Fruit fly (Drosophila melanogaster) whole organism, embryonic: Measurements from ENCODE around the gene Mst89B.

Experiments used
- B-H1 ChIP-seq: fragments of 200-800 bp; sonication (Bioruptor generic); IDR thresholded peaks from 3 replicates; pipeline ENCODE4 v1.3.6; 2022; ENCODE audit warnings: missing biosample characterization, missing genetic modification characterization
- B-H2 ChIP-seq: fragments of 200-800 bp; sonication (Bioruptor generic); optimal IDR thresholded peaks from 2 replicates; lab custom pipeline; 2018; ENCODE audit warnings: missing biosample characterization, mild to moderate bottlenecking, missing genetic modification characterization
- CG13894 ChIP-seq: fragments of 200-800 bp; sonication (Bioruptor generic); optimal IDR thresholded peaks from 3 replicates; lab custom pipeline; 2018; ENCODE audit warnings: missing biosample characterization, mild to moderate bottlenecking, missing genetic modification characterization, moderate library complexity
- CG15601 ChIP-seq: fragments of 200-800 bp; sonication (Bioruptor generic); optimal IDR thresholded peaks from 3 replicates; lab custom pipeline; 2019; ENCODE audit warnings: missing biosample characterization, mild to moderate bottlenecking, missing genetic modification characterization, moderate library complexity
- CG17829 ChIP-seq: fragments of 200-800 bp; optimal IDR thresholded peaks from 2 replicates; lab custom pipeline; 2019; ENCODE audit warnings: missing biosample characterization, mild to moderate bottlenecking, missing genetic modification characterization, moderate library complexity
- CG1792 ChIP-seq: fragments of 200-800 bp; sonication (Bioruptor generic); optimal IDR thresholded peaks from 2 replicates; lab custom pipeline; 2016; ENCODE audit warnings: missing biosample characterization, missing genetic modification characterization
- CG1832 ChIP-seq: fragments of 200-800 bp; sonication (Bioruptor generic); optimal IDR thresholded peaks from 2 replicates; lab custom pipeline; 2017; ENCODE audit warnings: missing biosample characterization, mild to moderate bottlenecking, missing genetic modification characterization, inconsistent platforms
- CG18599 ChIP-seq: fragments of 200-800 bp; sonication (Bioruptor generic); optimal IDR thresholded peaks from 3 replicates; lab custom pipeline; 2017; ENCODE audit warnings: missing biosample characterization, missing genetic modification characterization, mild to moderate bottlenecking, moderate library complexity, missing genetic modification reagents
- CG18619 ChIP-seq: fragments of 200-800 bp; sonication (Bioruptor generic); optimal IDR thresholded peaks from 3 replicates; lab custom pipeline; 2017; ENCODE audit warnings: missing biosample characterization, mild to moderate bottlenecking, missing genetic modification characterization
- CG2712 ChIP-seq: fragments of 200-800 bp; optimal IDR thresholded peaks from 3 replicates; lab custom pipeline; 2019; ENCODE audit warnings: missing biosample characterization, mild to moderate bottlenecking, missing genetic modification characterization, moderate library complexity
- CG2875 ChIP-seq: fragments of 200-800 bp; sonication (Bioruptor generic); optimal IDR thresholded peaks from 2 replicates; lab custom pipeline; 2017; ENCODE audit warnings: missing biosample characterization, mild to moderate bottlenecking, missing genetic modification characterization, missing genetic modification reagents
- CG3163 ChIP-seq: fragments of 200-800 bp; sonication (Bioruptor generic); optimal IDR thresholded peaks from 3 replicates; lab custom pipeline; 2016; ENCODE audit warnings: missing biosample characterization, missing genetic modification characterization
- CG6854 ChIP-seq: fragments of 200-800 bp; sonication (Bioruptor generic); optimal IDR thresholded peaks from 3 replicates; lab custom pipeline; 2017; ENCODE audit warnings: missing biosample characterization, mild to moderate bottlenecking, missing genetic modification characterization
- CG7556 ChIP-seq: fragments of 200-800 bp; sonication (Bioruptor generic); optimal IDR thresholded peaks from 2 replicates; lab custom pipeline; 2017; ENCODE audit warnings: missing biosample characterization, mild to moderate bottlenecking, missing genetic modification characterization
- CG7928 ChIP-seq: fragments of 200-800 bp; sonication (Bioruptor generic); optimal IDR thresholded peaks from 2 replicates; lab custom pipeline; 2017; ENCODE audit warnings: missing biosample characterization, mild to moderate bottlenecking, missing genetic modification characterization
- CG8281 ChIP-seq: fragments of 200-800 bp; sonication (Bioruptor generic); optimal IDR thresholded peaks from 2 replicates; lab custom pipeline; 2018; ENCODE audit warnings: missing biosample characterization, mild to moderate bottlenecking, missing genetic modification characterization, moderate library complexity
- CG8765 ChIP-seq: fragments of 200-800 bp; sonication (Bioruptor generic); IDR thresholded peaks from 2 replicates; pipeline ENCODE4 v1.3.6; 2022; ENCODE audit warnings: missing biosample characterization, missing genetic modification characterization
- CG9215 ChIP-seq: fragments of 200-800 bp; sonication (Bioruptor generic); IDR thresholded peaks from 2 replicates; pipeline ENCODE4 v1.3.6; 2022; ENCODE audit warnings: missing biosample characterization, missing genetic modification characterization
- CG9609 ChIP-seq: fragments of 200-800 bp; sonication (Bioruptor generic); optimal IDR thresholded peaks from 3 replicates; lab custom pipeline; 2016; ENCODE audit warnings: missing biosample characterization, missing genetic modification characterization
- CG9727 ChIP-seq: fragments of 200-800 bp; sonication (Bioruptor generic); optimal IDR thresholded peaks from 3 replicates; lab custom pipeline; 2017; ENCODE audit warnings: missing biosample characterization, mild to moderate bottlenecking, missing genetic modification characterization
- Dbx ChIP-seq: fragments of 200-800 bp; sonication (Bioruptor generic); IDR thresholded peaks from 3 replicates; pipeline ENCODE4 v1.3.6; 2022; ENCODE audit warnings: missing biosample characterization, missing genetic modification characterization
- GATAe ChIP-seq: fragments of 200-800 bp; sonication (Bioruptor generic); conservative IDR thresholded peaks from 2 replicates; pipeline ENCODE4 v1.3.6; 2022; ENCODE audit warnings: missing biosample characterization, missing genetic modification characterization
- Hsf ChIP-seq: fragments of 200-800 bp; sonication (Bioruptor generic); optimal IDR thresholded peaks from 3 replicates; lab custom pipeline; 2016; ENCODE audit warnings: missing biosample characterization, missing genetic modification characterization
- Med ChIP-seq: fragments of 200-800 bp; sonication (Bioruptor generic); peaks from one replicate; lab custom pipeline; 2016; ENCODE audit warnings: missing biosample characterization, missing genetic modification characterization, mild to moderate bottlenecking, inconsistent platforms, moderate library complexity
- PHDP ChIP-seq: fragments of 200-800 bp; sonication (Bioruptor generic); optimal IDR thresholded peaks from 3 replicates; lab custom pipeline; 2018; ENCODE audit warnings: missing biosample characterization, mild to moderate bottlenecking, missing genetic modification characterization, moderate library complexity
- Ptx1 ChIP-seq: fragments of 200-800 bp; sonication (Bioruptor generic); IDR thresholded peaks from 2 replicates; pipeline ENCODE4 v1.3.6; 2022; ENCODE audit warnings: missing biosample characterization, missing genetic modification characterization
- Sry-δ ChIP-seq: fragments of 200-800 bp; sonication (Bioruptor generic); optimal IDR thresholded peaks from 2 replicates; lab custom pipeline; 2016; ENCODE audit warnings: missing biosample characterization, missing genetic modification characterization
- Usf ChIP-seq: fragments of 200-800 bp; sonication (Bioruptor generic); optimal IDR thresholded peaks from 2 replicates; lab custom pipeline; 2017; ENCODE audit warnings: missing genotype, missing biosample characterization, missing genetic modification characterization
- ab ChIP-seq: fragments of 200-800 bp; sonication (Bioruptor generic); optimal IDR thresholded peaks from 2 replicates; lab custom pipeline; 2016; ENCODE audit warnings: missing biosample characterization, missing genetic modification characterization
- al ChIP-seq: fragments of 200-800 bp; sonication (Bioruptor generic); IDR thresholded peaks from 2 replicates; pipeline ENCODE4 v1.3.6; 2022; ENCODE audit warnings: missing biosample characterization, missing genetic modification characterization
- ase ChIP-seq: fragments of 200-800 bp; sonication (Bioruptor generic); IDR thresholded peaks from 3 replicates; pipeline ENCODE4 v1.3.6; 2022; ENCODE audit warnings: missing biosample characterization, missing genetic modification characterization
- bsh ChIP-seq, 2 experiments: fragments of 200-800 bp; sonication (Bioruptor generic); optimal IDR thresholded peaks; 2 replicates each; lab custom pipeline; 2017 to 2018; ENCODE audit warnings: mild to moderate bottlenecking in 2 of 2, missing biosample characterization in 2 of 2, missing genetic modification characterization in 2 of 2, moderate library complexity in 1 of 2
- cg ChIP-seq: fragments of 200-800 bp; sonication (Bioruptor generic); optimal IDR thresholded peaks from 3 replicates; lab custom pipeline; 2019; ENCODE audit warnings: missing biosample characterization, mild to moderate bottlenecking, missing genetic modification characterization, moderate library complexity
- fd64A ChIP-seq: fragments of 200-800 bp; sonication (Bioruptor generic); optimal IDR thresholded peaks from 3 replicates; lab custom pipeline; 2018; ENCODE audit warnings: missing biosample characterization, mild to moderate bottlenecking, missing genetic modification characterization
- gcm ChIP-seq: fragments of 200-800 bp; sonication (Bioruptor generic); optimal IDR thresholded peaks from 2 replicates; lab custom pipeline; 2019; ENCODE audit warnings: missing biosample characterization, mild to moderate bottlenecking, missing genetic modification characterization, moderate library complexity
- gem ChIP-seq: fragments of 200-800 bp; sonication (Bioruptor generic); optimal IDR thresholded peaks from 2 replicates; lab custom pipeline; 2019; ENCODE audit warnings: missing biosample characterization, mild to moderate bottlenecking, missing genetic modification characterization, moderate library complexity
- lmd ChIP-seq: fragments of 200-800 bp; sonication (Bioruptor generic); IDR thresholded peaks from 2 replicates; pipeline ENCODE4 v1.3.6; 2022; ENCODE audit warnings: missing biosample characterization, missing genetic modification characterization
- lov ChIP-seq, 2 experiments: fragments of 200-800 bp in 1 of 2; fragments of >200 bp in 1 of 2; sonication (Bioruptor generic) in 1 of 2; IDR thresholded peaks in 1 of 2; optimal IDR thresholded peaks in 1 of 2; 2 replicates in 1 of 2; 3 replicates in 1 of 2; pipeline versions ENCODE4 v1.3.6 to Lab custom; 2017 to 2022; ENCODE audit warnings: missing biosample characterization in 1 of 2, missing genetic modification characterization in 1 of 2
- pfk ChIP-seq: fragments of 200-800 bp; sonication (Bioruptor generic); optimal IDR thresholded peaks from 2 replicates; lab custom pipeline; 2018; ENCODE audit warnings: missing biosample characterization, mild to moderate bottlenecking, missing genetic modification characterization, moderate library complexity
- pzg ChIP-seq: fragments of 200-800 bp; sonication (Bioruptor generic); optimal IDR thresholded peaks from 3 replicates; lab custom pipeline; 2018; ENCODE audit warnings: missing biosample characterization, mild to moderate bottlenecking, missing genetic modification characterization, moderate library complexity
- shn ChIP-seq: fragments of 200-800 bp; sonication (Bioruptor generic); optimal IDR thresholded peaks from 3 replicates; lab custom pipeline; 2016; ENCODE audit warnings: missing biosample characterization, missing genetic modification characterization
- ssp ChIP-seq: fragments of 200-800 bp; sonication (Bioruptor generic); IDR thresholded peaks from 2 replicates; pipeline ENCODE4 v1.3.6; 2022; ENCODE audit warnings: missing biosample characterization, missing genetic modification characterization
- tgo ChIP-seq: fragments of 200-800 bp; sonication (Bioruptor generic); IDR thresholded peaks from 3 replicates; pipeline ENCODE4 v1.3.6; 2022; ENCODE audit warnings: missing biosample characterization, missing genetic modification characterization
- twi ChIP-seq: fragments of 200-800 bp; optimal IDR thresholded peaks from 2 replicates; lab custom pipeline; 2019; ENCODE audit warnings: missing biosample characterization, mild to moderate bottlenecking, missing genetic modification characterization, moderate library complexity
- unc-4 ChIP-seq: fragments of 200-800 bp; sonication (Bioruptor generic); IDR thresholded peaks from 2 replicates; pipeline ENCODE4 v1.3.6; 2022; ENCODE audit warnings: missing biosample characterization, missing genetic modification characterization; ENCODE audit not compliant: partially characterized antibody
- zen2 ChIP-seq: fragments of 200-800 bp; sonication (Bioruptor generic); IDR thresholded peaks from 3 replicates; pipeline ENCODE4 v1.3.6; 2022; ENCODE audit warnings: missing biosample characterization, missing genetic modification characterization; ENCODE audit not compliant: partially characterized antibody
- zfh1 ChIP-seq: fragments of 200-800 bp; sonication (Bioruptor generic); IDR thresholded peaks from 3 replicates; pipeline ENCODE4 v1.3.6; 2022; ENCODE audit warnings: missing biosample characterization, missing genetic modification characterization

Gene Mst89B

dm6 chr3R:16247609-16248499 lies 19.0 kb upstream of the Mst89B start (continued):
- TF ChIP-seq CG9609 (GFP tag; lab: Kevin White, UChicago) (peak; percentile 1), B-H1 (GFP tag; lab: Robert Waterston, UW) (peak; percentile 84), CG18599 (GFP tag; lab: Kevin White, UChicago) (peak; percentile 99), zfh1 (GFP tag; lab: Robert Waterston, UW) (peak; percentile 81), CG17829 (tag; lab: Kevin White, UChicago) (peak; percentile 79), CG1792 (GFP tag; lab: Kevin White, UChicago) (peak; percentile 88), pfk (GFP tag; lab: Kevin White, UChicago) (peak; percentile 42), gcm (GFP tag; lab: Kevin White, UChicago) (peak; percentile 39), CG8765 (GFP tag; lab: Robert Waterston, UW) (peak; percentile 84), gem (tag; lab: Kevin White, UChicago) (peak; percentile 78), bsh (GFP tag; optimal IDR thresholded peaks at IDR 0.05; lab: Kevin White, UChicago) (peak in 1 of 2 experiments; percentile 68), B-H2 (GFP tag; lab: Kevin White, UChicago) (peak; percentile 65), unc-4 (GFP tag; lab: Robert Waterston, UW) (no peak), ab (GFP tag; lab: Kevin White, UChicago) (peak; percentile 37), CG6854 (peak; percentile 94)

DNA sequence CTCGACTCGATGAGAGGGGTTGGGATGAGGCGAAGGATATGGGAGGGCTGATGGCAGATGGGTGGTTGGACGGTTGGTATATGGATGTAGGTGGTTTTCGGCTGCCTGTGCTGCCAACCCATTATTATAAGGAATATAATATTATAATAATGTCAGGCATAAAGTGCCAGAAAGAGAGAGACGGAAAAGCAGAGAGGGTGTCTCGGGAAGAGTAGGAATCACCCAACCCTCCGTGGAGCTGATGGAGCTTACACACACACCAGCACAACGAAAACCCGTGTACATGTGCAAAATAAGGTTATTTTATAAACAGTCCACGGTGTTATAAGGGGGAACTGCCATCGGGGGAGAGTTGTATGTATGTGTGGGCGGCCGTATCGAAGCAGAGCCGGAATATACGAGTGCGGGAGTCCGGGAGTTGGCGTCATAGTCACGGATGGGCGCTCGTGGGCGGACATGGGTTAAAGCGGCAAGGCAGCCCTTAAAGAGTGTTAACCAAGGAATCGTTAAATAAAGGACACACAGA lies 18.2 kb upstream of the Mst89B start:
- TF ChIP-seq CG2712 (tag; lab: Kevin White, UChicago) (no peak), CG1832 (GFP tag; lab: Kevin White, UChicago) (peak; percentile 20), CG9727 (GFP tag; lab: Kevin White, UChicago) (no peak), ase (GFP tag; lab: Robert Waterston, UW) (no peak), shn (GFP tag; lab: Kevin White, UChicago) (no peak), CG8281 (tag; lab: Kevin White, UChicago) (no peak), CG9215 (GFP tag; lab: Robert Waterston, UW) (no peak), Sry-δ (GFP tag; lab: Kevin White, UChicago) (no peak), CG7556 (GFP tag; lab: Kevin White, UChicago) (no peak), lmd (GFP tag; lab: Robert Waterston, UW) (no peak), GATAe (GFP tag; lab: Robert Waterston, UW) (no peak), Ptx1 (GFP tag; lab: Robert Waterston, UW) (no peak), CG7928 (GFP tag; lab: Kevin White, UChicago) (no peak), CG18619 (GFP tag; lab: Kevin White, UChicago) (no peak), lov (optimal IDR thresholded peaks at IDR 0.05; lab: Kevin White, UChicago) (no peak), lov (GFP tag; IDR thresholded peaks at IDR 0.05; lab: Robert Waterston, UW) (no peak), ssp (no peak), fd64A (GFP tag; lab: Kevin White, UChicago) (no peak), al (GFP tag; lab: Robert Waterston, UW) (no peak), cg (GFP tag; lab: Kevin White, UChicago) (peak; percentile 41), Dbx (GFP tag; lab: Robert Waterston, UW) (no peak), CG2875 (no peak), CG3163 (GFP tag; lab: Kevin White, UChicago) (no peak), Med (peak; percentile 85), Hsf (GFP tag; lab: Kevin White, UChicago) (no peak), zen2 (no peak), twi (tag; lab: Kevin White, UChicago) (no peak), CG15601 (tag; lab: Kevin White, UChicago) (no peak), CG9609 (GFP tag; lab: Kevin White, UChicago) (no peak), PHDP (tag; lab: Kevin White, UChicago) (no peak), Usf (GFP tag; lab: Kevin White, UChicago) (no peak), pzg (GFP tag; lab: Kevin White, UChicago) (no peak), CG13894 (tag; lab: Kevin White, UChicago) (peak; percentile 88), tgo (GFP tag; lab: Robert Waterston, UW) (no peak)
